Worm (Caenorhabditis elegans) whole organism, L4 larva: ENCODE data around the gene ZK512.2.
"Not testable (repeated sequence)": the region's sequence is repeated elsewhere in the genome, so short reads cannot be mapped to it uniquely, and the experiment has no call there.

Experiments used
- D1046.2 ChIP-seq: fragments of 200-800 bp; sonication (Bioruptor generic); IDR thresholded peaks from 2 replicates; pipeline ENCODE4 v1.3.6; 2022; ENCODE audit warnings: missing genetic modification characterization, missing compliant biosample characterization
- F26F4.8 ChIP-seq: fragments of 200-800 bp; sonication (Bioruptor generic); conservative IDR thresholded peaks from 2 replicates; pipeline ENCODE4 v1.3.6; 2022; ENCODE audit warnings: missing genetic modification characterization, missing compliant biosample characterization
- Y105C5A.15 ChIP-seq: fragments of 200-800 bp; sonication (Bioruptor generic); IDR thresholded peaks from 2 replicates; pipeline ENCODE4 v1.3.6; 2022; ENCODE audit warnings: missing genetic modification characterization, missing compliant biosample characterization
- Y48G9A.11 ChIP-seq: fragments of 200-800 bp; sonication (Bioruptor generic); IDR thresholded peaks from 2 replicates; pipeline ENCODE4 v1.3.6; 2022; ENCODE audit warnings: missing genetic modification reagents, missing genetic modification characterization, missing compliant biosample characterization
- Y5F2A.4 ChIP-seq: fragments of 200-800 bp; sonication (Bioruptor generic); optimal IDR thresholded peaks from 2 replicates; lab custom pipeline; 2018; ENCODE audit warnings: mild to moderate bottlenecking, missing genetic modification characterization, missing compliant biosample characterization
- ZK337.2 ChIP-seq: fragments of 200-800 bp; sonication (Bioruptor generic); IDR thresholded peaks from 2 replicates; pipeline ENCODE4 v1.3.6; 2022; ENCODE audit warnings: missing genetic modification reagents, missing genetic modification characterization, missing compliant biosample characterization
- aha-1 ChIP-seq: fragments of 150-350 bp; peaks from one replicate; lab custom pipeline; 2014; ENCODE audit warnings: missing biosample characterization, missing genetic modification characterization
- ama-1 ChIP-seq: fragments of 150-350 bp; optimal IDR thresholded peaks from 2 replicates; lab custom pipeline; 2014; ENCODE audit warnings: inconsistent platforms, mixed read lengths
- arid-1 ChIP-seq: fragments of 200-800 bp; sonication (Bioruptor generic); conservative IDR thresholded peaks from 2 replicates; pipeline ENCODE4 v1.3.6; 2022; ENCODE audit warnings: missing genetic modification reagents, missing genetic modification characterization, missing compliant biosample characterization
- ceh-20 ChIP-seq: fragments of 200-800 bp; sonication (Bioruptor generic); IDR thresholded peaks from 2 replicates; pipeline ENCODE4 v1.3.6; 2022; ENCODE audit warnings: missing genetic modification reagents, missing genetic modification characterization, missing compliant biosample characterization
- ctbp-1 ChIP-seq: fragments of 200-800 bp; sonication (Bioruptor generic); IDR thresholded peaks from 2 replicates; pipeline ENCODE4 v1.3.6; 2022; ENCODE audit warnings: missing genetic modification reagents, missing genetic modification characterization, missing compliant biosample characterization
- dmd-8 ChIP-seq: fragments of 200-800 bp; sonication (Bioruptor generic); IDR thresholded peaks from 2 replicates; pipeline ENCODE4 v1.3.6; 2022; ENCODE audit warnings: missing genetic modification characterization, missing compliant biosample characterization
- dmd-9 ChIP-seq: fragments of 200-800 bp; sonication (Bioruptor generic); IDR thresholded peaks from 2 replicates; pipeline ENCODE4 v1.3.6; 2022; ENCODE audit warnings: missing genetic modification reagents, missing genetic modification characterization, missing compliant biosample characterization
- egl-27 ChIP-seq: sonication (generic microtip); optimal IDR thresholded peaks from 3 replicates; lab custom pipeline; 2017; ENCODE audit warnings: missing biosample characterization, missing genetic modification reagents, missing genetic modification characterization
- egl-43 ChIP-seq: fragments of 200-800 bp; sonication (Bioruptor generic); IDR thresholded peaks from 2 replicates; pipeline ENCODE4 v1.3.6; 2022; ENCODE audit warnings: missing genetic modification reagents, missing genetic modification characterization, missing compliant biosample characterization
- fos-1 ChIP-seq: fragments of 150-350 bp; optimal IDR thresholded peaks from 2 replicates; lab custom pipeline; 2014; ENCODE audit warnings: missing biosample characterization, missing genetic modification characterization
- hmg-1.1 ChIP-seq: fragments of 200-800 bp; sonication (Bioruptor generic); IDR thresholded peaks from 2 replicates; pipeline ENCODE4 v1.3.6; 2022; ENCODE audit warnings: missing genetic modification reagents, missing genetic modification characterization, missing compliant biosample characterization
- lim-7 ChIP-seq: fragments of 200-800 bp; sonication (Bioruptor generic); IDR thresholded peaks from 2 replicates; pipeline ENCODE4 v1.3.6; 2022; ENCODE audit warnings: missing genetic modification characterization, missing compliant biosample characterization
- lin-1 ChIP-seq: fragments of 200-800 bp; sonication (Bioruptor generic); IDR thresholded peaks from 2 replicates; pipeline ENCODE4 v1.3.6; 2022; ENCODE audit warnings: missing genetic modification reagents, missing genetic modification characterization, missing compliant biosample characterization
- lin-15B ChIP-seq: fragments of 150-350 bp; sonication (generic microtip); optimal IDR thresholded peaks from 3 replicates; lab custom pipeline; 2014; ENCODE audit warnings: missing biosample characterization, missing genetic modification characterization
- lin-29 ChIP-seq: fragments of 200-800 bp; sonication (Bioruptor generic); IDR thresholded peaks from 2 replicates; pipeline ENCODE4 v1.3.6; 2022; ENCODE audit warnings: missing genetic modification reagents, missing genetic modification characterization, missing compliant biosample characterization
- lin-38 ChIP-seq: fragments of 200-800 bp; sonication (Bioruptor generic); IDR thresholded peaks from 2 replicates; pipeline ENCODE4 v1.3.6; 2022; ENCODE audit warnings: missing genetic modification reagents, missing genetic modification characterization, missing compliant biosample characterization
- madf-5 ChIP-seq, 2 experiments: fragments of 200-800 bp; sonication (Bioruptor generic); IDR thresholded peaks; 2 replicates each; pipeline ENCODE4 v1.3.6; 2022; ENCODE audit warnings: missing compliant biosample characterization in 2 of 2, missing genetic modification characterization in 2 of 2
- madf-9 ChIP-seq: fragments of 200-800 bp; sonication (Bioruptor generic); conservative IDR thresholded peaks from 2 replicates; pipeline ENCODE4 v1.3.6; 2022; ENCODE audit warnings: missing genetic modification reagents, missing genetic modification characterization, missing compliant biosample characterization
- mdt-29 ChIP-seq: fragments of 200-800 bp; sonication (Bioruptor generic); IDR thresholded peaks from 2 replicates; pipeline ENCODE4 v1.3.6; 2022; ENCODE audit warnings: missing genetic modification reagents, missing genetic modification characterization, missing compliant biosample characterization
- mep-1 ChIP-seq: fragments of 150-350 bp; sonication (generic microtip); optimal IDR thresholded peaks from 3 replicates; lab custom pipeline; 2014; ENCODE audit warnings: missing biosample characterization, missing genetic modification characterization
- mes-2 ChIP-seq: sonication (generic microtip); optimal IDR thresholded peaks from 2 replicates; lab custom pipeline; 2016; ENCODE audit warnings: missing genotype, mild to moderate bottlenecking, missing genetic modification characterization, missing compliant biosample characterization; ENCODE audit not compliant: poor library complexity, severe bottlenecking
- mxl-2 ChIP-seq: fragments of 200-800 bp; sonication (Bioruptor generic); conservative IDR thresholded peaks from 2 replicates; pipeline ENCODE4 v1.3.6; 2022; ENCODE audit warnings: missing genetic modification reagents, missing genetic modification characterization, missing compliant biosample characterization
- mxl-3 ChIP-seq: fragments of 200-800 bp; sonication (Bioruptor generic); optimal IDR thresholded peaks from 2 replicates; lab custom pipeline; 2018; ENCODE audit warnings: mild to moderate bottlenecking, missing genetic modification characterization, missing compliant biosample characterization
- nhr-10 ChIP-seq: fragments of 150-350 bp; optimal IDR thresholded peaks from 2 replicates; lab custom pipeline; 2014; ENCODE audit warnings: missing biosample characterization, missing genetic modification characterization
- nhr-111 ChIP-seq: fragments of 200-800 bp; sonication (Bioruptor generic); optimal IDR thresholded peaks from 2 replicates; lab custom pipeline; 2018; ENCODE audit warnings: mild to moderate bottlenecking, missing genetic modification characterization, missing compliant biosample characterization
- nhr-237 ChIP-seq: sonication (generic microtip); optimal IDR thresholded peaks from 2 replicates; lab custom pipeline; 2017; ENCODE audit warnings: missing biosample characterization, missing genetic modification characterization
- nhr-41 ChIP-seq: fragments of 200-800 bp; sonication (Bioruptor generic); IDR thresholded peaks from 2 replicates; pipeline ENCODE4 v1.3.6; 2022; ENCODE audit warnings: missing genetic modification reagents, missing genetic modification characterization, missing compliant biosample characterization
- nhr-42 ChIP-seq: fragments of 200-800 bp; sonication (Bioruptor generic); IDR thresholded peaks from 2 replicates; pipeline ENCODE4 v1.3.6; 2022; ENCODE audit warnings: missing genetic modification characterization, missing compliant biosample characterization
- nhr-48 ChIP-seq: sonication (generic microtip); optimal IDR thresholded peaks from 2 replicates; lab custom pipeline; 2016; ENCODE audit warnings: mild to moderate bottlenecking, missing genetic modification characterization, missing compliant biosample characterization
- pha-4 ChIP-seq, 2 experiments: fragments of 150-350 bp in 1 of 2; fragments of 200-800 bp in 1 of 2; sonication (Bioruptor generic) in 1 of 2; IDR thresholded peaks in 1 of 2; optimal IDR thresholded peaks in 1 of 2; 2 replicates each; pipeline versions ENCODE4 v1.3.6 to Lab custom; 2014 to 2022; ENCODE audit warnings: missing genetic modification characterization in 2 of 2, missing genetic modification reagents in 2 of 2, missing biosample characterization in 1 of 2, missing compliant biosample characterization in 1 of 2
- php-3 ChIP-seq: fragments of 200-800 bp; sonication (Bioruptor generic); IDR thresholded peaks from 2 replicates; pipeline ENCODE4 v1.3.6; 2022; ENCODE audit warnings: missing genetic modification reagents, missing genetic modification characterization, missing compliant biosample characterization
- rbr-2 ChIP-seq: sonication (generic microtip); optimal IDR thresholded peaks from 2 replicates; lab custom pipeline; 2016; ENCODE audit warnings: missing genotype, missing genetic modification characterization, missing compliant biosample characterization
- saeg-2 ChIP-seq: fragments of 200-800 bp; sonication (Bioruptor generic); IDR thresholded peaks from 2 replicates; pipeline ENCODE4 v1.3.6; 2022; ENCODE audit warnings: missing genetic modification reagents, missing genetic modification characterization, missing compliant biosample characterization
- set-16 ChIP-seq: fragments of 200-800 bp; sonication (Bioruptor generic); IDR thresholded peaks from 2 replicates; pipeline ENCODE4 v1.3.6; 2022; ENCODE audit warnings: missing genetic modification reagents, missing genetic modification characterization, missing compliant biosample characterization
- snpc-1.2 ChIP-seq: fragments of 200-800 bp; sonication (Bioruptor generic); IDR thresholded peaks from 2 replicates; pipeline ENCODE4 v1.3.6; 2022; ENCODE audit warnings: missing genetic modification reagents, missing genetic modification characterization, missing compliant biosample characterization
- tra-1 ChIP-seq: fragments of 200-800 bp; sonication (Bioruptor generic); IDR thresholded peaks from 2 replicates; pipeline ENCODE4 v1.3.6; 2022; ENCODE audit warnings: missing genetic modification reagents, missing genetic modification characterization, missing compliant biosample characterization
- vab-7 ChIP-seq: fragments of 200-800 bp; sonication (Bioruptor generic); IDR thresholded peaks from 2 replicates; pipeline ENCODE4 v1.3.6; 2022; ENCODE audit warnings: missing genetic modification reagents, missing genetic modification characterization, missing compliant biosample characterization
- zfp-3 ChIP-seq: fragments of 200-800 bp; sonication (Bioruptor generic); conservative IDR thresholded peaks from 2 replicates; pipeline ENCODE4 v1.3.6; 2022; ENCODE audit warnings: missing genetic modification reagents, missing genetic modification characterization, missing compliant biosample characterization
- ztf-7 ChIP-seq: fragments of 150-350 bp; optimal IDR thresholded peaks from 2 replicates; lab custom pipeline; 2014; ENCODE audit warnings: missing biosample characterization, missing genetic modification characterization

ZK512.2 gene

ce11 chrIII:9114076-9114475, 30.5 kb downstream of the ZK512.2 start:
- TF ChIP-seq nhr-237 (tag; lab: Kevin White, UChicago) = no peak
- TF ChIP-seq aha-1 (tag; lab: Kevin White, UChicago) = peak; percentile 97

DNA sequence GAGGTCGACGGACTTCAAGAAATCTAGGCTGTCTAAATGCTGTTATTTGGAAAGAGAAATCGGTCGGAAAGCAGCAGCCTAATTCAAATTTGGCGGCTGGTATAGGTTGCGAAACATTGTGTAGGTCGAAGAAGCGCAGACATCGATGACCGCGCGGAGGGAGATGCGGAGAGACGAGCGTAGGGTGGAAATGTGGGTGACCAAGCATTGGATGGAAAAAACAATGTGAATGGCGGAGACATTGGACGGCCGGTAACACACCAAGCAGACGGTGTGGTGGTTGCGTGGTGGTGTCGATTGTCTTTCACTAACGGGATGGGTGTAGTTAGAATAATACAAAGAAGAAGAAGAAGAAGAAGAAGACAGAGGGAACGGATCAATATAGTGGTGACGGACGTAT, 32.1 kb downstream of the ZK512.2 start:
- no peak for TF ChIP-seq nhr-48 (tag; lab: Kevin White, UChicago)
- no peak for TF ChIP-seq ztf-7 (tag; lab: Kevin White, UChicago)
- TF ChIP-seq madf-9 (GFP tag; lab: Robert Waterston, UW) = no peak
- TF ChIP-seq rbr-2 = no peak
- no peak for TF ChIP-seq nhr-41
- no peak for TF ChIP-seq mxl-3 (GFP tag; lab: Kevin White, UChicago)
- no peak for TF ChIP-seq egl-27 (tag; lab: Kevin White, UChicago)
- TF ChIP-seq Y5F2A.4 = no peak
- no peak for TF ChIP-seq nhr-111 (GFP tag; lab: Kevin White, UChicago)
- no peak for TF ChIP-seq nhr-237 (tag; lab: Kevin White, UChicago)
- no peak for TF ChIP-seq dmd-9 (GFP tag; lab: Robert Waterston, UW)
- TF ChIP-seq Y48G9A.11 (GFP tag; lab: Robert Waterston, UW) = no peak
- TF ChIP-seq fos-1 = no peak
- TF ChIP-seq lin-29 (GFP tag; lab: Robert Waterston, UW) = no peak
- TF ChIP-seq nhr-10 (tag; lab: Kevin White, UChicago) = no peak
- no peak for TF ChIP-seq ama-1 (lab: Kevin White, UChicago)
- TF ChIP-seq lin-15B = no peak

- TF ChIP-seq ctbp-1 (GFP tag; lab: Robert Waterston, UW) = peak; percentile 79
- TF ChIP-seq hmg-1.1 (GFP tag; lab: Robert Waterston, UW) = peak; percentile 67
- TF ChIP-seq Y48G9A.11 (GFP tag; lab: Robert Waterston, UW) = peak; percentile 57; the same call in 1 of the 2 replicates
- TF ChIP-seq dmd-8 (GFP tag; lab: Robert Waterston, UW) = peak; percentile 92
- TF ChIP-seq lim-7 = peak; percentile 89
- peak; percentile 51 for TF ChIP-seq set-16 (GFP tag; lab: Robert Waterston, UW)
- peak; percentile 78 for TF ChIP-seq nhr-42 (GFP tag; lab: Robert Waterston, UW)
- 0 out of 2 replicates have a peak, but pooled peaks have one; percentile 27 for TF ChIP-seq Y105C5A.15 (GFP tag; lab: Robert Waterston, UW)
- peak; percentile 73; the same call in 1 of the 2 replicates for TF ChIP-seq saeg-2 (GFP tag; lab: Robert Waterston, UW)
- peak; percentile 52; the same call in 1 of the 2 replicates for TF ChIP-seq dmd-9 (GFP tag; lab: Robert Waterston, UW)
- peak; percentile 88 for TF ChIP-seq egl-43 (GFP tag; lab: Robert Waterston, UW)
- TF ChIP-seq zfp-3 = 0 out of 2 replicates have a peak, but pooled peaks have one; percentile 47
- TF ChIP-seq lin-1 = peak; percentile 79; the same call in 1 of the 2 replicates
- TF ChIP-seq vab-7 (GFP tag; lab: Robert Waterston, UW) = peak; percentile 78
- peak; percentile 76 for TF ChIP-seq mdt-29 (GFP tag; lab: Robert Waterston, UW)
- 0 out of 2 replicates have a peak, but pooled peaks have one; percentile 45 for TF ChIP-seq ZK337.2 (GFP tag; lab: Robert Waterston, UW)
- TF ChIP-seq php-3 (GFP tag; lab: Robert Waterston, UW) = peak; percentile 50
- peak; percentile 77 for TF ChIP-seq arid-1 (GFP tag; lab: Robert Waterston, UW)
- TF ChIP-seq pha-4 (GFP tag; IDR thresholded peaks at IDR 0.05; lab: Robert Waterston, UW) = peak; percentile 92
- TF ChIP-seq pha-4 (tag; optimal IDR thresholded peaks at IDR 0.05; lab: Kevin White, UChicago) = not testable (repeated sequence)
- 0 out of 2 replicates have a peak, but pooled peaks have one; percentile 4 for TF ChIP-seq madf-9 (GFP tag; lab: Robert Waterston, UW)
- peak; percentile 77 for TF ChIP-seq F26F4.8
- TF ChIP-seq lin-38 (GFP tag; lab: Robert Waterston, UW) = peak; percentile 97
- peak; percentile 72; the same call in 1 of the 2 replicates for TF ChIP-seq D1046.2
- TF ChIP-seq ceh-20 (GFP tag; lab: Robert Waterston, UW) = 0 out of 2 replicates have a peak, but pooled peaks have one; percentile 29
- TF ChIP-seq mes-2 = peak; percentile 18
- peak; percentile 46 for TF ChIP-seq snpc-1.2 (GFP tag; lab: Robert Waterston, UW)
- peak; percentile 13 for TF ChIP-seq mep-1 (tag; lab: Kevin White, UChicago)
- 0 out of 2 replicates have a peak, but pooled peaks have one; percentile 51 for TF ChIP-seq mxl-2
- peak; percentile 59; the same call in 1 of the 2 replicates for TF ChIP-seq tra-1
- peak; percentile 57 to 83; a peak in 2 of 4 replicates for TF ChIP-seq madf-5 (GFP tag; IDR thresholded peaks at IDR 0.05; lab: Robert Waterston, UW)
These were observed 33.7 kb downstream of the ZK512.2 start for ce11 chrIII:9110914-9111313.
